Fruit fly (Drosophila melanogaster) whole organism, embryonic: ENCODE results near the gene CG4133.
A peak's percentile ranks its signal among the peaks of the same experiment; 100 is the strongest.

Experiments
- CG10209 ChIP-seq: fragments of 200-800 bp; sonication (Bioruptor generic); optimal IDR thresholded peaks from 3 replicates; lab custom pipeline; 2017; ENCODE audit warnings: missing biosample characterization, mild to moderate bottlenecking, missing genetic modification characterization, missing genetic modification reagents
- CG10274 ChIP-seq: fragments of 200-800 bp; sonication (Bioruptor generic); optimal IDR thresholded peaks from 3 replicates; lab custom pipeline; 2017; ENCODE audit warnings: missing biosample characterization, mild to moderate bottlenecking, missing genetic modification characterization
- CG13296 ChIP-seq: fragments of 200-800 bp; sonication (Bioruptor generic); optimal IDR thresholded peaks from 3 replicates; lab custom pipeline; 2018; ENCODE audit warnings: missing biosample characterization, mild to moderate bottlenecking, missing genetic modification characterization
- CG14050 ChIP-seq: fragments of 200-800 bp; sonication (Bioruptor generic); IDR thresholded peaks from 3 replicates; pipeline ENCODE4 v1.3.6; 2022; ENCODE audit warnings: missing biosample characterization, missing genetic modification characterization
- CG15073 ChIP-seq: fragments of 200-800 bp; sonication (Bioruptor generic); optimal IDR thresholded peaks from 2 replicates; lab custom pipeline; 2016; ENCODE audit warnings: missing biosample characterization, missing genetic modification characterization
- CG18619 ChIP-seq: fragments of 200-800 bp; sonication (Bioruptor generic); optimal IDR thresholded peaks from 3 replicates; lab custom pipeline; 2017; ENCODE audit warnings: missing biosample characterization, mild to moderate bottlenecking, missing genetic modification characterization
- CG2678 ChIP-seq: fragments of 200-800 bp; sonication (Bioruptor generic); optimal IDR thresholded peaks from 3 replicates; lab custom pipeline; 2019; ENCODE audit warnings: missing biosample characterization, mild to moderate bottlenecking, missing genetic modification characterization, moderate library complexity
- CG30020 ChIP-seq: fragments of 200-800 bp; optimal IDR thresholded peaks from 2 replicates; lab custom pipeline; 2019; ENCODE audit warnings: missing biosample characterization, mild to moderate bottlenecking, missing genetic modification characterization, moderate library complexity
- CG31224 ChIP-seq: fragments of 200-800 bp; sonication (Bioruptor generic); IDR thresholded peaks from 2 replicates; pipeline ENCODE4 v1.3.6; 2022; ENCODE audit warnings: missing biosample characterization, missing genetic modification characterization
- CG34422 ChIP-seq: fragments of 200-800 bp; sonication (Bioruptor generic); IDR thresholded peaks from 3 replicates; pipeline ENCODE4 v1.3.6; 2022; ENCODE audit warnings: missing biosample characterization, missing genetic modification characterization
- CG4707 ChIP-seq: fragments of 200-800 bp; sonication (Bioruptor generic); optimal IDR thresholded peaks from 2 replicates; lab custom pipeline; 2018; ENCODE audit warnings: missing biosample characterization, mild to moderate bottlenecking, missing genetic modification characterization, moderate library complexity
- CG4730 ChIP-seq: fragments of 200-800 bp; sonication (Bioruptor generic); IDR thresholded peaks from 2 replicates; pipeline ENCODE4 v1.3.6; 2022; ENCODE audit warnings: missing biosample characterization, missing genetic modification characterization
- CG5245 ChIP-seq: fragments of 200-800 bp; sonication (Bioruptor generic); optimal IDR thresholded peaks from 3 replicates; lab custom pipeline; 2016; ENCODE audit warnings: missing biosample characterization, missing genetic modification characterization
- CG6854 ChIP-seq: fragments of 200-800 bp; sonication (Bioruptor generic); optimal IDR thresholded peaks from 3 replicates; lab custom pipeline; 2017; ENCODE audit warnings: missing biosample characterization, mild to moderate bottlenecking, missing genetic modification characterization
- D ChIP-seq, 2 experiments: fragments of 200-800 bp in 1 of 2; fragments of >200 bp in 1 of 2; sonication (Bioruptor generic) in 1 of 2; optimal IDR thresholded peaks; 2 replicates in 1 of 2; 3 replicates in 1 of 2; lab custom pipeline; 2017; ENCODE audit warnings: mild to moderate bottlenecking in 1 of 2, missing biosample characterization in 1 of 2, missing genetic modification characterization in 1 of 2, missing genetic modification reagents in 1 of 2
- D19B ChIP-seq: fragments of 200-800 bp; sonication (Bioruptor generic); optimal IDR thresholded peaks from 2 replicates; lab custom pipeline; 2017; ENCODE audit warnings: missing biosample characterization, mild to moderate bottlenecking, missing genetic modification characterization
- Dll ChIP-seq: fragments of 200-800 bp; sonication (Bioruptor generic); IDR thresholded peaks from 4 replicates; pipeline ENCODE4 v1.3.6; 2022; ENCODE audit warnings: missing biosample characterization, missing genetic modification characterization; ENCODE audit not compliant: partially characterized antibody
- ERR ChIP-seq: fragments of 200-800 bp; sonication (Bioruptor generic); optimal IDR thresholded peaks from 2 replicates; lab custom pipeline; 2016; ENCODE audit warnings: missing biosample characterization, missing genetic modification characterization
- HLH3B ChIP-seq: fragments of 200-800 bp; sonication (Bioruptor generic); IDR thresholded peaks from 2 replicates; pipeline ENCODE4 v1.3.6; 2022; ENCODE audit warnings: missing biosample characterization, missing genetic modification characterization
- HLH4C ChIP-seq: fragments of 200-800 bp; sonication (Bioruptor generic); IDR thresholded peaks from 3 replicates; pipeline ENCODE4 v1.3.6; 2022; ENCODE audit warnings: missing biosample characterization, missing genetic modification characterization; ENCODE audit not compliant: partially characterized antibody
- Hand ChIP-seq: fragments of 200-800 bp; sonication (Bioruptor generic); optimal IDR thresholded peaks from 2 replicates; lab custom pipeline; 2017; ENCODE audit warnings: mild to moderate bottlenecking, missing biosample characterization, missing genetic modification reagents, missing genetic modification characterization
- MBD-R2 ChIP-seq: fragments of 200-800 bp; sonication (Bioruptor generic); IDR thresholded peaks from 2 replicates; pipeline ENCODE4 v1.3.6; 2022; ENCODE audit warnings: missing biosample characterization, missing genetic modification characterization
- MTF-1 ChIP-seq: fragments of 200-800 bp; sonication (Bioruptor generic); optimal IDR thresholded peaks from 2 replicates; lab custom pipeline; 2018; ENCODE audit warnings: missing biosample characterization, mild to moderate bottlenecking, missing genetic modification characterization, borderline replicate concordance
- Mad ChIP-seq: fragments of 200-800 bp; sonication (Bioruptor generic); optimal IDR thresholded peaks from 2 replicates; lab custom pipeline; 2016; ENCODE audit warnings: missing biosample characterization, missing genetic modification characterization
- Nf-YA ChIP-seq: fragments of 200-800 bp; sonication (Bioruptor generic); IDR thresholded peaks from 2 replicates; pipeline ENCODE4 v1.3.6; 2022; ENCODE audit warnings: missing biosample characterization, missing genetic modification characterization
- NfI ChIP-seq: fragments of 200-800 bp; sonication (Bioruptor generic); optimal IDR thresholded peaks from 3 replicates; lab custom pipeline; 2018; ENCODE audit warnings: missing biosample characterization, mild to moderate bottlenecking, missing genetic modification characterization, moderate library complexity
- Taf1 ChIP-seq: fragments of 200-800 bp; sonication (Bioruptor generic); IDR thresholded peaks from 2 replicates; pipeline ENCODE4 v1.3.6; 2022; ENCODE audit warnings: missing biosample characterization, missing genetic modification characterization
- Xrp1 ChIP-seq: fragments of 200-800 bp; sonication (Bioruptor generic); IDR thresholded peaks from 2 replicates; pipeline ENCODE4 v1.3.6; 2022; ENCODE audit warnings: missing biosample characterization, missing genetic modification characterization
- ap ChIP-seq: fragments of 200-800 bp; sonication (Bioruptor generic); IDR thresholded peaks from 2 replicates; pipeline ENCODE4 v1.3.6; 2022; ENCODE audit warnings: missing biosample characterization, missing genetic modification characterization
- chif ChIP-seq, 2 experiments: fragments of 200-800 bp; sonication (Bioruptor generic); optimal IDR thresholded peaks; 3 replicates each; lab custom pipeline; 2016; ENCODE audit warnings: missing biosample characterization in 2 of 2, missing genetic modification characterization in 2 of 2
- chinmo ChIP-seq: fragments of 200-800 bp; sonication (Bioruptor generic); IDR thresholded peaks from 4 replicates; pipeline ENCODE4 v1.3.6; 2022; ENCODE audit warnings: missing biosample characterization, missing genetic modification characterization; ENCODE audit not compliant: partially characterized antibody
- crol ChIP-seq: fragments of 200-800 bp; sonication (Bioruptor generic); IDR thresholded peaks from 2 replicates; pipeline ENCODE4 v1.3.6; 2022; ENCODE audit warnings: missing biosample characterization, missing genetic modification characterization
- dmrt11E ChIP-seq: fragments of 200-800 bp; sonication (Bioruptor generic); optimal IDR thresholded peaks from 3 replicates; lab custom pipeline; 2018; ENCODE audit warnings: missing biosample characterization, mild to moderate bottlenecking, missing genetic modification characterization, moderate library complexity
- grn ChIP-seq: fragments of 200-800 bp; sonication (Bioruptor generic); optimal IDR thresholded peaks from 3 replicates; lab custom pipeline; 2017; ENCODE audit warnings: missing biosample characterization, missing genetic modification characterization
- ham ChIP-seq: fragments of 200-800 bp; sonication (Bioruptor generic); IDR thresholded peaks from 2 replicates; pipeline ENCODE4 v1.3.6; 2022; ENCODE audit warnings: missing biosample characterization, missing genetic modification characterization
- kay ChIP-seq: fragments of 200-800 bp; sonication (Bioruptor generic); optimal IDR thresholded peaks from 2 replicates; lab custom pipeline; 2016; ENCODE audit warnings: missing biosample characterization, missing genetic modification characterization
- lab ChIP-seq: fragments of 200-800 bp; sonication (Bioruptor generic); optimal IDR thresholded peaks from 3 replicates; lab custom pipeline; 2017; ENCODE audit warnings: missing biosample characterization, missing genetic modification characterization, mild to moderate bottlenecking, moderate library complexity, missing genetic modification reagents
- mam ChIP-seq: fragments of 200-800 bp; sonication (Bioruptor generic); optimal IDR thresholded peaks from 3 replicates; lab custom pipeline; 2016; ENCODE audit warnings: missing biosample characterization, missing genetic modification characterization
- nerfin-1 ChIP-seq: fragments of 200-800 bp; sonication (Bioruptor generic); optimal IDR thresholded peaks from 3 replicates; lab custom pipeline; 2019; ENCODE audit warnings: missing biosample characterization, mild to moderate bottlenecking, missing genetic modification characterization, moderate library complexity
- onecut ChIP-seq: fragments of 200-800 bp; sonication (Bioruptor generic); IDR thresholded peaks from 2 replicates; pipeline ENCODE4 v1.3.6; 2022; ENCODE audit warnings: missing biosample characterization, missing genetic modification characterization
- org-1 ChIP-seq: fragments of 200-800 bp; sonication (Bioruptor generic); optimal IDR thresholded peaks from 2 replicates; lab custom pipeline; 2017; ENCODE audit warnings: missing biosample characterization, missing genetic modification characterization
- peb ChIP-seq: fragments of 200-800 bp; sonication (Bioruptor generic); IDR thresholded peaks from 2 replicates; pipeline ENCODE4 v1.3.6; 2022; ENCODE audit warnings: missing biosample characterization, missing genetic modification characterization
- pzg ChIP-seq: fragments of 200-800 bp; sonication (Bioruptor generic); optimal IDR thresholded peaks from 3 replicates; lab custom pipeline; 2018; ENCODE audit warnings: missing biosample characterization, mild to moderate bottlenecking, missing genetic modification characterization, moderate library complexity
- salm ChIP-seq: fragments of 200-800 bp; sonication (Bioruptor generic); optimal IDR thresholded peaks from 2 replicates; lab custom pipeline; 2018; ENCODE audit warnings: missing biosample characterization, mild to moderate bottlenecking, missing genetic modification characterization
- sens-2 ChIP-seq: fragments of 200-800 bp; sonication (Bioruptor generic); IDR thresholded peaks from 2 replicates; pipeline ENCODE4 v1.3.6; 2022; ENCODE audit warnings: missing biosample characterization, missing genetic modification characterization
- shn ChIP-seq: fragments of 200-800 bp; sonication (Bioruptor generic); optimal IDR thresholded peaks from 3 replicates; lab custom pipeline; 2016; ENCODE audit warnings: missing biosample characterization, missing genetic modification characterization
- slp2 ChIP-seq: fragments of 200-800 bp; sonication (Bioruptor generic); optimal IDR thresholded peaks from 2 replicates; lab custom pipeline; 2016; ENCODE audit warnings: missing biosample characterization, missing genetic modification characterization
- vvl ChIP-seq: fragments of 200-800 bp; sonication (Bioruptor generic); IDR thresholded peaks from 2 replicates; pipeline ENCODE4 v1.3.6; 2022; ENCODE audit warnings: missing biosample characterization, missing genetic modification characterization

CG4133 gene

DNA sequence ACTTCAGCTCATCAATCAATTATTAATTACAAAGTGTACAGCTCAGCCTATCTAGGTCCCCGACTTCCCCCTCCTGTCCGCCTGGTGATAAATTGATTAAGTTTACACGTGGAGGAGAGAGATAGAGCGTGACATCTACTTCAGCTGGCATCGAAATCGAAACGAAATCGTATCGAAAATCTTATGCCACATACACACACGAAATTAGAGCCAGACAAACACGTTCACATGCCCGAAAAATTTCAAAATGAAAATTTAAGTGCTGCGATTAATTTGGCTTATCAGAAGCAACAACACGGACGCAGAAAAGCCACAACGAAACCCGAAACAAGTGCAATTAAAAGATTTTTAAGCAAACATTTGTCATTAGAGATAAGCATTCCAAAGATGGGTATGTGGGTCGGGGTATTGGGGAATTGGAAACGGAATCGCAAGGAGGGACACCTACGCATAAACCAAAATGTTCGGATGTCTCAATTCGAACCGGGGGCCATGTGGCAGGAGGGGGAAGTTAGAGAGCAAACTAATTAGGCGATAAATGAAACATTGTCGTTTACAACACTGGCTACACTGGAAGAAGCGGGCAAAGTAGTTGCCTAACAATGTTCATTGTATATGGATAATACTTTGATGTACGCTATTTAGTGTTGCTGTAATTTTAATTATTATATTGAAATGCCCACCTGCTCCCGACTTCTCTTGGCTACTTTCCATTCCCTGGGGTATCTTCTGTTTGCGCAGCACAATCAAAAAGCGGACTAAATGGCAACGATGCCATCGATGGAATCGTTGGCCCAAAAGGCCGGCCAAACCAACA is 42.5 kb downstream of the CG4133 start (continued):
- no peak for TF ChIP-seq Hand (GFP tag; lab: Kevin White, UChicago)
- TF ChIP-seq CG10209 (GFP tag; lab: Kevin White, UChicago) = no peak
- no peak for TF ChIP-seq D19B (GFP tag; lab: Kevin White, UChicago)
- 0 out of 2 replicates have a peak, but pooled peaks have one; percentile 10 for TF ChIP-seq MBD-R2
- peak; percentile 23 for TF ChIP-seq lab (GFP tag; lab: Kevin White, UChicago)
- no peak for TF ChIP-seq pzg (GFP tag; lab: Kevin White, UChicago)
- TF ChIP-seq CG4730 = no peak
- TF ChIP-seq CG31224 (GFP tag; lab: Robert Waterston, UW) = no peak
- TF ChIP-seq ham = no peak
- TF ChIP-seq org-1 = no peak
- no peak for TF ChIP-seq salm (tag; lab: Kevin White, UChicago)
- no peak for TF ChIP-seq NfI (GFP tag; lab: Kevin White, UChicago)
- no peak for TF ChIP-seq CG34422 (GFP tag; lab: Robert Waterston, UW)
- peak; percentile 13 for TF ChIP-seq Mad (GFP tag; lab: Kevin White, UChicago)
- no peak for TF ChIP-seq shn (GFP tag; lab: Kevin White, UChicago)
- TF ChIP-seq Taf1 (GFP tag; lab: Robert Waterston, UW) = no peak
- TF ChIP-seq chif (GFP tag; optimal IDR thresholded peaks at IDR 0.05; lab: Kevin White, UChicago) = peak in 1 of 2 experiments; percentile 19
- TF ChIP-seq, all 482 proteins: peak for 41

DNA sequence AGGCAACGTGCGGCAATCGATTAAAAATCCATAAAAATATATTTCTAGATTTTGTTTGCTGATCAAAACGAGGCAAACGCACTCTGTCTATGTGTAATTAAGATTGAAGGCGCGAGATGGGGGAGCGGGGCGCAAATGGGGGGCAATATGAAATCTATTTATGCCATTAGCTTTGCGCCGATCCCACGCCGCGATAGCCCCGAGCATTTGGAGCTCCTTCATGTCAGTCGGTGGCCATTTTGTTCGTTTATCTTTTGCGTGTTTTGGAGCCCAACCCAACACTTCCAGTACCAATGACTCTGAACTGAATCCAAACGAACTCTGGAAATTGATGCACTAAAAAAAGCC is 43.1 kb downstream of the CG4133 start:
- TF ChIP-seq onecut (GFP tag; lab: Robert Waterston, UW) (no peak), CG13296 (GFP tag; lab: Kevin White, UChicago) (no peak), chinmo (GFP tag; lab: Robert Waterston, UW) (peak; percentile 55; the same call in 1 of the 4 replicates), MTF-1 (GFP tag; lab: Kevin White, UChicago) (no peak), CG4707 (GFP tag; lab: Kevin White, UChicago) (no peak), lab (GFP tag; lab: Kevin White, UChicago) (peak; percentile 76), MBD-R2 (0 out of 2 replicates have a peak, but pooled peaks have one; percentile 1), peb (GFP tag; lab: Robert Waterston, UW) (no peak), slp2 (GFP tag; lab: Kevin White, UChicago) (no peak), org-1 (no peak), grn (GFP tag; lab: Kevin White, UChicago) (peak; percentile 90), CG30020 (tag; lab: Kevin White, UChicago) (no peak), mam (GFP tag; lab: Kevin White, UChicago) (no peak), CG2678 (no peak), CG6854 (GFP tag; lab: Kevin White, UChicago) (no peak), CG14050 (no peak), Nf-YA (GFP tag; lab: Robert Waterston, UW) (0 out of 2 replicates have a peak, but pooled peaks have one; percentile 11), HLH3B (GFP tag; lab: Robert Waterston, UW) (no peak), CG10274 (GFP tag; lab: Kevin White, UChicago) (no peak), ERR (GFP tag; lab: Kevin White, UChicago) (no peak), CG5245 (GFP tag; lab: Kevin White, UChicago) (no peak), Dll (GFP tag; lab: Robert Waterston, UW) (no peak), sens-2 (GFP tag; lab: Robert Waterston, UW) (no peak), CG15073 (GFP tag; lab: Kevin White, UChicago) (no peak), dmrt11E (no peak), HLH4C (GFP tag; lab: Robert Waterston, UW) (no peak), kay (no peak), vvl (GFP tag; lab: Robert Waterston, UW) (no peak), Hand (GFP tag; lab: Kevin White, UChicago) (no peak), ap (GFP tag; lab: Robert Waterston, UW) (no peak), CG18619 (GFP tag; lab: Kevin White, UChicago) (no peak), crol (peak; percentile 74), Xrp1 (GFP tag; lab: Robert Waterston, UW) (no peak), nerfin-1 (tag; lab: Kevin White, UChicago) (no peak), D (optimal IDR thresholded peaks at IDR 0.05; lab: Kevin White, UChicago) (no peak), D (GFP tag; optimal IDR thresholded peaks at IDR 0.05; lab: Kevin White, UChicago) (no peak)
